Fruit fly (Drosophila melanogaster) whole organism, embryonic: ENCODE results near the gene Cep290.

Experiments used
- Atf3 ChIP-seq: fragments of 200-800 bp; sonication (Bioruptor generic); optimal IDR thresholded peaks from 3 replicates; lab custom pipeline; 2016; ENCODE audit warnings: missing biosample characterization, missing genetic modification characterization
- Bdp1 ChIP-seq: fragments of 200-800 bp; sonication (Bioruptor generic); optimal IDR thresholded peaks from 3 replicates; lab custom pipeline; 2016; ENCODE audit warnings: missing biosample characterization, missing genetic modification characterization
- CG10147 ChIP-seq: fragments of 200-800 bp; sonication (Bioruptor generic); optimal IDR thresholded peaks from 2 replicates; lab custom pipeline; 2019; ENCODE audit warnings: missing biosample characterization, mild to moderate bottlenecking, missing genetic modification characterization, moderate library complexity
- CG10321 ChIP-seq: fragments of 200-800 bp; sonication (Bioruptor generic); IDR thresholded peaks from 2 replicates; pipeline ENCODE4 v1.3.6; 2022; ENCODE audit warnings: missing biosample characterization, missing genetic modification characterization
- CG10654 ChIP-seq: fragments of 200-800 bp; sonication (Bioruptor generic); optimal IDR thresholded peaks from 2 replicates; lab custom pipeline; 2016; ENCODE audit warnings: missing biosample characterization, missing genetic modification characterization
- CG12155 ChIP-seq: fragments of 200-800 bp; sonication (Bioruptor generic); optimal IDR thresholded peaks from 3 replicates; lab custom pipeline; 2016; ENCODE audit warnings: missing biosample characterization, missing genetic modification characterization
- CG12299 ChIP-seq: fragments of 200-800 bp; sonication (Bioruptor generic); optimal IDR thresholded peaks from 2 replicates; lab custom pipeline; 2018; ENCODE audit warnings: missing biosample characterization, mild to moderate bottlenecking, missing genetic modification characterization
- CG12391 ChIP-seq: fragments of 200-800 bp; sonication (Bioruptor generic); optimal IDR thresholded peaks from 3 replicates; lab custom pipeline; 2018; ENCODE audit warnings: missing biosample characterization, mild to moderate bottlenecking, missing genetic modification characterization, moderate library complexity
- CG15514 ChIP-seq: fragments of 200-800 bp; sonication (Bioruptor generic); optimal IDR thresholded peaks from 3 replicates; lab custom pipeline; 2017; ENCODE audit warnings: missing biosample characterization, missing genetic modification characterization, mild to moderate bottlenecking, moderate library complexity, missing genetic modification reagents
- CG1647 ChIP-seq: fragments of 200-800 bp; sonication (Bioruptor generic); optimal IDR thresholded peaks from 3 replicates; lab custom pipeline; 2016; ENCODE audit warnings: missing biosample characterization, missing genetic modification characterization
- CG16779 ChIP-seq: fragments of 200-800 bp; sonication (Bioruptor generic); IDR thresholded peaks from 2 replicates; pipeline ENCODE4 v1.3.6; 2022; ENCODE audit warnings: missing biosample characterization, missing genetic modification characterization
- CG17359 ChIP-seq: fragments of 200-800 bp; sonication (Bioruptor generic); optimal IDR thresholded peaks from 3 replicates; lab custom pipeline; 2018; ENCODE audit warnings: missing biosample characterization, mild to moderate bottlenecking, missing genetic modification characterization, moderate library complexity
- CG18011 ChIP-seq: fragments of 200-800 bp; sonication (Bioruptor generic); optimal IDR thresholded peaks from 2 replicates; lab custom pipeline; 2017; ENCODE audit warnings: missing biosample characterization, missing genetic modification characterization, mild to moderate bottlenecking, moderate library complexity, missing genotype
- CG3065 ChIP-seq: fragments of 200-800 bp; sonication (Bioruptor generic); optimal IDR thresholded peaks from 2 replicates; lab custom pipeline; 2016; ENCODE audit warnings: missing biosample characterization, missing genetic modification characterization
- CG31365 ChIP-seq: fragments of 200-800 bp; sonication (Bioruptor generic); optimal IDR thresholded peaks from 2 replicates; lab custom pipeline; 2018; ENCODE audit warnings: missing biosample characterization, mild to moderate bottlenecking, missing genetic modification characterization
- CG3163 ChIP-seq: fragments of 200-800 bp; sonication (Bioruptor generic); optimal IDR thresholded peaks from 3 replicates; lab custom pipeline; 2016; ENCODE audit warnings: missing biosample characterization, missing genetic modification characterization
- CG34422 ChIP-seq: fragments of 200-800 bp; sonication (Bioruptor generic); IDR thresholded peaks from 3 replicates; pipeline ENCODE4 v1.3.6; 2022; ENCODE audit warnings: missing biosample characterization, missing genetic modification characterization
- CG4854 ChIP-seq: fragments of 200-800 bp; sonication (Bioruptor generic); optimal IDR thresholded peaks from 2 replicates; lab custom pipeline; 2016; ENCODE audit warnings: missing biosample characterization, missing genetic modification characterization, inconsistent platforms
- CG7786 ChIP-seq: fragments of 200-800 bp; sonication (Bioruptor generic); optimal IDR thresholded peaks from 2 replicates; lab custom pipeline; 2016; ENCODE audit warnings: missing biosample characterization, missing genetic modification characterization
- CG8944 ChIP-seq: fragments of 200-800 bp; sonication (Bioruptor generic); optimal IDR thresholded peaks from 3 replicates; lab custom pipeline; 2016; ENCODE audit warnings: missing biosample characterization, missing genetic modification characterization
- Camta ChIP-seq: fragments of 200-800 bp; sonication (Bioruptor generic); optimal IDR thresholded peaks from 2 replicates; lab custom pipeline; 2016; ENCODE audit warnings: missing biosample characterization, missing genetic modification characterization
- CrebB ChIP-seq: fragments of 200-800 bp; sonication (Bioruptor generic); optimal IDR thresholded peaks from 3 replicates; lab custom pipeline; 2018; ENCODE audit warnings: missing biosample characterization, mild to moderate bottlenecking, missing genetic modification characterization
- D ChIP-seq, 2 experiments: fragments of 200-800 bp in 1 of 2; fragments of >200 bp in 1 of 2; sonication (Bioruptor generic) in 1 of 2; optimal IDR thresholded peaks; 2 replicates in 1 of 2; 3 replicates in 1 of 2; lab custom pipeline; 2017; ENCODE audit warnings: mild to moderate bottlenecking in 1 of 2, missing biosample characterization in 1 of 2, missing genetic modification characterization in 1 of 2, missing genetic modification reagents in 1 of 2
- D19A ChIP-seq: fragments of 200-800 bp; optimal IDR thresholded peaks from 3 replicates; lab custom pipeline; 2019; ENCODE audit warnings: missing biosample characterization, mild to moderate bottlenecking, missing genetic modification characterization, moderate library complexity
- Dref ChIP-seq: fragments of 200-800 bp; sonication (Bioruptor generic); IDR thresholded peaks from 2 replicates; pipeline ENCODE4 v1.3.6; 2022; ENCODE audit warnings: missing biosample characterization, missing genetic modification characterization
- GATAe ChIP-seq: fragments of 200-800 bp; sonication (Bioruptor generic); conservative IDR thresholded peaks from 2 replicates; pipeline ENCODE4 v1.3.6; 2022; ENCODE audit warnings: missing biosample characterization, missing genetic modification characterization
- HLH3B ChIP-seq: fragments of 200-800 bp; sonication (Bioruptor generic); IDR thresholded peaks from 2 replicates; pipeline ENCODE4 v1.3.6; 2022; ENCODE audit warnings: missing biosample characterization, missing genetic modification characterization
- HmgZ ChIP-seq: fragments of 200-800 bp; sonication (Bioruptor generic); optimal IDR thresholded peaks from 2 replicates; lab custom pipeline; 2018; ENCODE audit warnings: missing biosample characterization, mild to moderate bottlenecking, missing genetic modification characterization
- Hr78 ChIP-seq, 2 experiments: fragments of 200-800 bp in 1 of 2; fragments of >200 bp in 1 of 2; sonication (Bioruptor generic) in 1 of 2; optimal IDR thresholded peaks; 2 replicates each; lab custom pipeline; 2017 to 2019; ENCODE audit warnings: missing biosample characterization in 2 of 2, missing genetic modification characterization in 2 of 2, mild to moderate bottlenecking in 1 of 2, moderate library complexity in 1 of 2
- Lpt ChIP-seq: fragments of >200 bp; optimal IDR thresholded peaks from 2 replicates; lab custom pipeline; 2018; ENCODE audit warnings: missing biosample characterization, missing genetic modification characterization
- NC2α ChIP-seq: fragments of 200-800 bp; sonication (Bioruptor generic); optimal IDR thresholded peaks from 2 replicates; lab custom pipeline; 2016; ENCODE audit warnings: missing biosample characterization, missing genetic modification characterization
- NC2β ChIP-seq: fragments of 200-800 bp; sonication (Bioruptor generic); optimal IDR thresholded peaks from 2 replicates; lab custom pipeline; 2016; ENCODE audit warnings: missing biosample characterization, missing genetic modification characterization
- Ravus ChIP-seq: fragments of 200-800 bp; sonication (Bioruptor generic); IDR thresholded peaks from 2 replicates; pipeline ENCODE4 v1.3.6; 2022; ENCODE audit warnings: missing biosample characterization, missing genetic modification characterization
- Ssrp ChIP-seq: fragments of 200-800 bp; sonication (Bioruptor generic); optimal IDR thresholded peaks from 2 replicates; lab custom pipeline; 2018; ENCODE audit warnings: missing biosample characterization, mild to moderate bottlenecking, missing genetic modification characterization, moderate library complexity
- Xbp1 ChIP-seq: fragments of 200-800 bp; sonication (Bioruptor generic); optimal IDR thresholded peaks from 3 replicates; lab custom pipeline; 2016; ENCODE audit warnings: missing biosample characterization, mild to moderate bottlenecking, missing genetic modification characterization
- bbx ChIP-seq: fragments of 200-800 bp; sonication (Bioruptor generic); IDR thresholded peaks from 2 replicates; pipeline ENCODE4 v1.3.6; 2022; ENCODE audit warnings: missing biosample characterization, missing genetic modification characterization; ENCODE audit not compliant: partially characterized antibody
- da ChIP-seq: fragments of 200-800 bp; sonication (Bioruptor generic); optimal IDR thresholded peaks from 2 replicates; lab custom pipeline; 2016; ENCODE audit warnings: missing biosample characterization, missing genetic modification characterization
- fd102C ChIP-seq: fragments of 200-800 bp; sonication (Bioruptor generic); optimal IDR thresholded peaks from 2 replicates; lab custom pipeline; 2018; ENCODE audit warnings: missing biosample characterization, mild to moderate bottlenecking, missing genetic modification characterization, moderate library complexity
- fu2 ChIP-seq: fragments of 200-800 bp; sonication (Bioruptor generic); optimal IDR thresholded peaks from 2 replicates; lab custom pipeline; 2016; ENCODE audit warnings: missing biosample characterization, missing genetic modification characterization
- hbn ChIP-seq: fragments of 200-800 bp; sonication (Bioruptor generic); IDR thresholded peaks from 2 replicates; pipeline ENCODE4 v1.3.6; 2022; ENCODE audit warnings: missing biosample characterization, missing genetic modification characterization; ENCODE audit not compliant: partially characterized antibody
- hkb ChIP-seq, 2 experiments: fragments of 200-800 bp in 1 of 2; fragments of >200 bp in 1 of 2; sonication (Bioruptor generic) in 1 of 2; IDR thresholded peaks in 1 of 2; optimal IDR thresholded peaks in 1 of 2; 2 replicates each; pipeline versions ENCODE4 v1.3.6 to Lab custom; 2017 to 2022; ENCODE audit warnings: missing biosample characterization in 1 of 2, missing genetic modification characterization in 1 of 2
- lola ChIP-seq, 3 experiments: fragments of >200 bp in 2 of 3; fragments of 200-800 bp in 1 of 3; sonication (Bioruptor generic) in 1 of 3; optimal IDR thresholded peaks; 2 replicates each; lab custom pipeline; 2017 to 2019; ENCODE audit warnings: missing biosample characterization in 3 of 3, missing genetic modification characterization in 3 of 3, mild to moderate bottlenecking in 1 of 3, moderate library complexity in 1 of 3
- mam ChIP-seq: fragments of 200-800 bp; sonication (Bioruptor generic); optimal IDR thresholded peaks from 3 replicates; lab custom pipeline; 2016; ENCODE audit warnings: missing biosample characterization, missing genetic modification characterization
- nau ChIP-seq: fragments of 200-800 bp; sonication (Bioruptor generic); optimal IDR thresholded peaks from 3 replicates; lab custom pipeline; 2017; ENCODE audit warnings: missing biosample characterization, mild to moderate bottlenecking, missing genetic modification characterization, missing genetic modification reagents
- phol ChIP-seq: fragments of 200-800 bp; sonication (Bioruptor generic); optimal IDR thresholded peaks from 3 replicates; lab custom pipeline; 2018; ENCODE audit warnings: missing biosample characterization, mild to moderate bottlenecking, missing genetic modification characterization, moderate library complexity
- pros ChIP-seq: fragments of 200-800 bp; sonication (Bioruptor generic); optimal IDR thresholded peaks from 3 replicates; lab custom pipeline; 2019; ENCODE audit warnings: missing biosample characterization, mild to moderate bottlenecking, missing genetic modification characterization, moderate library complexity
- rib ChIP-seq: fragments of 200-800 bp; sonication (Bioruptor generic); IDR thresholded peaks from 2 replicates; pipeline ENCODE4 v1.3.6; 2022; ENCODE audit warnings: missing biosample characterization, missing genetic modification characterization
- salm ChIP-seq: fragments of 200-800 bp; sonication (Bioruptor generic); optimal IDR thresholded peaks from 2 replicates; lab custom pipeline; 2018; ENCODE audit warnings: missing biosample characterization, mild to moderate bottlenecking, missing genetic modification characterization
- sens ChIP-seq: fragments of 200-800 bp; sonication (Bioruptor generic); peaks from one replicate; lab custom pipeline; 2016; ENCODE audit warnings: missing biosample characterization, missing genetic modification characterization
- usp ChIP-seq: fragments of >200 bp; optimal IDR thresholded peaks from 2 replicates; lab custom pipeline; 2017; ENCODE audit warnings: missing biosample characterization, missing genetic modification characterization

The Cep290 gene

DNA sequence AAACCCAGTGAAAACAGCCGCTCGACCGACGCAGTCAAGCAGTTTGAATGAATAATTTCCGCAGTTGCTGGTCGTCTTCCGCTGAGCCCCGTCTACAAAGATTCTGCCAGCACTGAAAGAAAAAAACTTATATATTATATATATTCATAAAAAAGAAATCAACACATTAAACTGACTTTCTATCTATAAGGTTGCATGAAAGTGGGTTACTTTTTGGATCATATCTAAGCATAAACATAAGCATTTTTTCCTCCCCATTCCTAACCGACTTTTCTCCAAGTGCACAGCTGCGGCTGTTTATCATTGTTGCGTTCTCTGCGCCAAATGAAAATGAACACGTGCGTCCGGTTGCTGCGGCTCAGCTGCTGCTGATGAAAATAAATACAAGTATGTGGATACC lies 23.4 kb upstream of the Cep290 start (continued):
- no peak for TF ChIP-seq fd102C (GFP tag; lab: Kevin White, UChicago)
- TF ChIP-seq da: no peak
- TF ChIP-seq rib (GFP tag; lab: Robert Waterston, UW): 0 out of 2 replicates have a peak, but pooled peaks have one; percentile 20
- peak; percentile 84 for TF ChIP-seq CG34422
- TF ChIP-seq Camta: no peak
- TF ChIP-seq CG18011 (GFP tag; lab: Kevin White, UChicago): no peak
- peak; percentile 81 for TF ChIP-seq HLH3B (GFP tag; lab: Robert Waterston, UW)
- no peak for TF ChIP-seq CG7786
- peak; percentile 92 for TF ChIP-seq sens
- no peak for TF ChIP-seq NC2β (GFP tag; lab: Kevin White, UChicago)
- peak; percentile 61 for TF ChIP-seq CG10654 (GFP tag; lab: Kevin White, UChicago)
- no peak for TF ChIP-seq Bdp1
- TF ChIP-seq CG10321 (GFP tag; lab: Robert Waterston, UW): no peak
- no peak for TF ChIP-seq pros (GFP tag; lab: Kevin White, UChicago)
- peak; percentile 32 for TF ChIP-seq CG12299 (tag; lab: Kevin White, UChicago)
- TF ChIP-seq CG31365 (tag; lab: Kevin White, UChicago): no peak
- TF ChIP-seq bbx (GFP tag; lab: Robert Waterston, UW): no peak
- TF ChIP-seq GATAe: no peak
- TF ChIP-seq Lpt (GFP tag; lab: Kevin White, UChicago): no peak
- TF ChIP-seq D19A (tag; lab: Kevin White, UChicago): peak; percentile 71
- peak; percentile 18 for TF ChIP-seq CG8944 (GFP tag; lab: Kevin White, UChicago)
- peak; percentile 31 for TF ChIP-seq CG15514 (GFP tag; lab: Kevin White, UChicago)
- TF ChIP-seq CG12391: peak; percentile 71
- TF ChIP-seq CG12155 (GFP tag; lab: Kevin White, UChicago): peak; percentile 36
- TF ChIP-seq Hr78 (GFP tag; optimal IDR thresholded peaks at IDR 0.05; lab: Kevin White, UChicago): no peak
- TF ChIP-seq Dref (GFP tag; lab: Robert Waterston, UW): no peak
- peak; percentile 39 for TF ChIP-seq HmgZ (tag; lab: Kevin White, UChicago)
- TF ChIP-seq hbn (GFP tag; lab: Robert Waterston, UW): no peak
- TF ChIP-seq mam: peak; percentile 19
- TF ChIP-seq Ssrp (tag; lab: Kevin White, UChicago): peak; percentile 76
- TF ChIP-seq salm: peak; percentile 52
- TF ChIP-seq CG10147 (GFP tag; lab: Kevin White, UChicago): peak; percentile 68
- no peak for TF ChIP-seq NC2α (GFP tag; lab: Kevin White, UChicago)
- TF ChIP-seq fu2: no peak
- TF ChIP-seq Atf3 (GFP tag; lab: Kevin White, UChicago): no peak
- no peak for TF ChIP-seq CrebB (tag; lab: Kevin White, UChicago)
- TF ChIP-seq Xbp1 (GFP tag; lab: Kevin White, UChicago): peak; percentile 74
- TF ChIP-seq CG3163 (GFP tag; lab: Kevin White, UChicago): no peak
- peak in 1 of 3 experiments; percentile 29 for TF ChIP-seq lola (GFP tag; optimal IDR thresholded peaks at IDR 0.05; lab: Kevin White, UChicago)
- TF ChIP-seq Ravus (GFP tag; lab: Robert Waterston, UW): peak; percentile 17
- TF ChIP-seq CG1647 (GFP tag; lab: Kevin White, UChicago): peak; percentile 28
- no peak for TF ChIP-seq CG3065 (GFP tag; lab: Kevin White, UChicago)
- no peak for TF ChIP-seq D (optimal IDR thresholded peaks at IDR 0.05; lab: Kevin White, UChicago)
- peak; percentile 53 for TF ChIP-seq D (GFP tag; optimal IDR thresholded peaks at IDR 0.05; lab: Kevin White, UChicago)
- peak; percentile 86 for TF ChIP-seq CG17359 (tag; lab: Kevin White, UChicago)
- no peak for TF ChIP-seq usp (GFP tag; lab: Kevin White, UChicago)
- peak; percentile 78 for TF ChIP-seq phol
- TF ChIP-seq CG16779 (GFP tag; lab: Robert Waterston, UW): no peak
- peak; percentile 5 for TF ChIP-seq nau (GFP tag; lab: Kevin White, UChicago)
- no peak for TF ChIP-seq hkb (optimal IDR thresholded peaks at IDR 0.05; lab: Kevin White, UChicago)
- TF ChIP-seq hkb (GFP tag; IDR thresholded peaks at IDR 0.05; lab: Robert Waterston, UW): peak; percentile 89
- TF ChIP-seq CG4854 (GFP tag; lab: Kevin White, UChicago): peak; percentile 2
